Fruit fly (Drosophila melanogaster) whole organism, prepupa: Measurements from ENCODE around the gene corto.
A peak's percentile ranks its signal among the peaks of the same experiment; 100 is the strongest.

ENCODE experiments used
- Blimp-1 ChIP-seq: fragments of 200-800 bp; sonication (Bioruptor generic); optimal IDR thresholded peaks from 3 replicates; lab custom pipeline; 2017; ENCODE audit warnings: missing biosample characterization, missing genetic modification characterization, mild to moderate bottlenecking, moderate library complexity, missing genetic modification reagents
- CG10631 ChIP-seq: fragments of 200-800 bp; sonication (Bioruptor generic); optimal IDR thresholded peaks from 2 replicates; lab custom pipeline; 2016; ENCODE audit warnings: missing biosample characterization, missing genetic modification characterization
- CG10669 ChIP-seq: fragments of 200-800 bp; sonication (Bioruptor generic); optimal IDR thresholded peaks from 3 replicates; lab custom pipeline; 2018; ENCODE audit warnings: missing biosample characterization, mild to moderate bottlenecking, missing genetic modification characterization, moderate library complexity
- CG11294 ChIP-seq: fragments of 200-800 bp; sonication (Bioruptor generic); IDR thresholded peaks from 2 replicates; pipeline ENCODE4 v1.3.6; 2022; ENCODE audit warnings: missing biosample characterization, missing genetic modification characterization
- CG11762 ChIP-seq: fragments of 200-800 bp; sonication (Bioruptor generic); optimal IDR thresholded peaks from 3 replicates; lab custom pipeline; 2016; ENCODE audit warnings: missing biosample characterization, missing genetic modification characterization; ENCODE audit not compliant: insufficient read depth
- CG11902 ChIP-seq: fragments of 200-800 bp; sonication (Bioruptor generic); optimal IDR thresholded peaks from 3 replicates; lab custom pipeline; 2016; ENCODE audit warnings: missing biosample characterization, missing genetic modification characterization
- CG15336 ChIP-seq: fragments of 200-800 bp; sonication (Bioruptor generic); IDR thresholded peaks from 2 replicates; pipeline ENCODE4 v1.3.6; 2022; ENCODE audit warnings: missing biosample characterization, missing genetic modification characterization
- CG1621 ChIP-seq: fragments of 200-800 bp; sonication (Bioruptor generic); optimal IDR thresholded peaks from 3 replicates; lab custom pipeline; 2018; ENCODE audit warnings: missing biosample characterization, mild to moderate bottlenecking, missing genetic modification characterization
- CG3032 ChIP-seq: fragments of 200-800 bp; optimal IDR thresholded peaks from 2 replicates; lab custom pipeline; 2019; ENCODE audit warnings: missing biosample characterization, mild to moderate bottlenecking, missing genetic modification characterization, moderate library complexity
- CG31627 ChIP-seq: fragments of 200-800 bp; sonication (Bioruptor generic); optimal IDR thresholded peaks from 3 replicates; lab custom pipeline; 2016; ENCODE audit warnings: missing biosample characterization, missing genetic modification characterization
- CG32006 ChIP-seq: fragments of 200-800 bp; sonication (Bioruptor generic); optimal IDR thresholded peaks from 3 replicates; lab custom pipeline; 2017; ENCODE audit warnings: missing biosample characterization, mild to moderate bottlenecking, missing genetic modification characterization
- CG34406 ChIP-seq: fragments of 200-800 bp; sonication (Bioruptor generic); optimal IDR thresholded peaks from 3 replicates; lab custom pipeline; 2016; ENCODE audit warnings: missing biosample characterization, missing genetic modification characterization
- CG3919 ChIP-seq: fragments of 200-800 bp; sonication (Bioruptor generic); optimal IDR thresholded peaks from 3 replicates; lab custom pipeline; 2016; ENCODE audit warnings: missing biosample characterization, missing genetic modification characterization
- CG6163 ChIP-seq: fragments of 200-800 bp; sonication (Bioruptor generic); IDR thresholded peaks from 3 replicates; pipeline ENCODE4 v1.3.6; 2022; ENCODE audit warnings: missing biosample characterization, missing genetic modification characterization
- CG6792 ChIP-seq: fragments of 200-800 bp; sonication (Bioruptor generic); optimal IDR thresholded peaks from 3 replicates; lab custom pipeline; 2016; ENCODE audit warnings: missing biosample characterization, missing genetic modification characterization
- CG6808 ChIP-seq: fragments of 200-800 bp; sonication (Bioruptor generic); optimal IDR thresholded peaks from 3 replicates; lab custom pipeline; 2017; ENCODE audit warnings: missing biosample characterization, missing genetic modification characterization, mild to moderate bottlenecking, moderate library complexity, missing genetic modification reagents
- CG6854 ChIP-seq: fragments of 200-800 bp; sonication (Bioruptor generic); optimal IDR thresholded peaks from 2 replicates; lab custom pipeline; 2017; ENCODE audit warnings: missing biosample characterization, mild to moderate bottlenecking, missing genetic modification characterization
- CG7368 ChIP-seq: fragments of 200-800 bp; sonication (Bioruptor generic); optimal IDR thresholded peaks from 3 replicates; lab custom pipeline; 2016; ENCODE audit warnings: missing biosample characterization, missing genetic modification characterization
- CG8119 ChIP-seq: fragments of 200-800 bp; sonication (Bioruptor generic); IDR thresholded peaks from 3 replicates; pipeline ENCODE4 v1.3.6; 2022; ENCODE audit warnings: missing biosample characterization, missing genetic modification characterization
- CG8319 ChIP-seq: fragments of 200-800 bp; sonication (Bioruptor generic); optimal IDR thresholded peaks from 3 replicates; lab custom pipeline; 2016; ENCODE audit warnings: missing biosample characterization, missing genetic modification characterization
- CG8632 ChIP-seq: fragments of 200-800 bp; sonication (Bioruptor generic); optimal IDR thresholded peaks from 3 replicates; lab custom pipeline; 2016; ENCODE audit warnings: missing biosample characterization, missing genetic modification characterization
- CG9139 ChIP-seq: fragments of 200-800 bp; sonication (Bioruptor generic); optimal IDR thresholded peaks from 3 replicates; lab custom pipeline; 2017; ENCODE audit warnings: missing biosample characterization, mild to moderate bottlenecking, missing genetic modification characterization
- Eip75B ChIP-seq: fragments of 200-800 bp; sonication (Bioruptor generic); optimal IDR thresholded peaks from 3 replicates; lab custom pipeline; 2016; ENCODE audit warnings: missing biosample characterization, missing genetic modification characterization
- Eip78C ChIP-seq: fragments of 200-800 bp; sonication (Bioruptor generic); peaks from one replicate; lab custom pipeline; 2016; ENCODE audit warnings: missing biosample characterization, missing genetic modification characterization
- Eip93F ChIP-seq: fragments of 200-800 bp; sonication (Bioruptor generic); optimal IDR thresholded peaks from 2 replicates; lab custom pipeline; 2016; ENCODE audit warnings: missing biosample characterization, mild to moderate bottlenecking, missing genetic modification characterization
- Ets21C ChIP-seq: fragments of 200-800 bp; sonication (Bioruptor generic); optimal IDR thresholded peaks from 3 replicates; lab custom pipeline; 2016; ENCODE audit warnings: missing biosample characterization, missing genetic modification characterization
- Ets96B ChIP-seq: fragments of 200-800 bp; optimal IDR thresholded peaks from 2 replicates; lab custom pipeline; 2019; ENCODE audit warnings: missing biosample characterization, mild to moderate bottlenecking, missing genetic modification characterization, moderate library complexity
- Gug ChIP-seq: fragments of 200-800 bp; sonication (Bioruptor generic); IDR thresholded peaks from 2 replicates; pipeline ENCODE4 v1.3.6; 2022; ENCODE audit warnings: missing biosample characterization, missing genetic modification characterization
- Hr38 ChIP-seq: sonication (Bioruptor generic); optimal IDR thresholded peaks from 2 replicates; lab custom pipeline; 2016; ENCODE audit warnings: missing biosample characterization, missing genetic modification characterization
- Hr4 ChIP-seq: fragments of 200-800 bp; sonication (Bioruptor generic); optimal IDR thresholded peaks from 3 replicates; lab custom pipeline; 2016; ENCODE audit warnings: missing biosample characterization, missing genetic modification characterization
- Lpt ChIP-seq: fragments of 200-800 bp; sonication (Bioruptor generic); optimal IDR thresholded peaks from 3 replicates; lab custom pipeline; 2016; ENCODE audit warnings: missing biosample characterization, missing genetic modification characterization
- Met ChIP-seq: fragments of 200-800 bp; sonication (Bioruptor generic); optimal IDR thresholded peaks from 3 replicates; lab custom pipeline; 2016; ENCODE audit warnings: missing biosample characterization, missing genetic modification characterization
- OdsH ChIP-seq: fragments of 200-800 bp; sonication (Bioruptor generic); optimal IDR thresholded peaks from 3 replicates; lab custom pipeline; 2016; ENCODE audit warnings: missing biosample characterization, missing genetic modification characterization
- Smox ChIP-seq: fragments of 200-800 bp; sonication (Bioruptor generic); optimal IDR thresholded peaks from 3 replicates; lab custom pipeline; 2016; ENCODE audit warnings: missing biosample characterization, missing genetic modification characterization
- Sox14 ChIP-seq: fragments of 200-800 bp; sonication (Bioruptor generic); optimal IDR thresholded peaks from 3 replicates; lab custom pipeline; 2016; ENCODE audit warnings: missing biosample characterization, missing genetic modification characterization
- Sox15 ChIP-seq: fragments of 200-800 bp; sonication (Bioruptor generic); optimal IDR thresholded peaks from 3 replicates; lab custom pipeline; 2016; ENCODE audit warnings: missing biosample characterization, missing genetic modification characterization
- achi ChIP-seq: fragments of 200-800 bp; sonication (Bioruptor generic); optimal IDR thresholded peaks from 3 replicates; lab custom pipeline; 2016; ENCODE audit warnings: missing biosample characterization, missing genetic modification characterization
- acj6 ChIP-seq: fragments of 200-800 bp; sonication (Bioruptor generic); optimal IDR thresholded peaks from 3 replicates; lab custom pipeline; 2016; ENCODE audit warnings: missing biosample characterization, missing genetic modification characterization
- cyc ChIP-seq: fragments of 200-800 bp; sonication (Bioruptor generic); optimal IDR thresholded peaks from 3 replicates; lab custom pipeline; 2016; ENCODE audit warnings: missing biosample characterization, missing genetic modification characterization
- dsx ChIP-seq: fragments of 200-800 bp; optimal IDR thresholded peaks from 3 replicates; lab custom pipeline; 2019; ENCODE audit warnings: missing biosample characterization, mild to moderate bottlenecking, missing genetic modification characterization, moderate library complexity; ENCODE audit not compliant: poor library complexity, severe bottlenecking
- eg ChIP-seq: fragments of 200-800 bp; sonication (Bioruptor generic); IDR thresholded peaks from 3 replicates; pipeline ENCODE4 v1.3.6; 2022; ENCODE audit warnings: missing biosample characterization, missing genetic modification characterization
- esn ChIP-seq: fragments of 200-800 bp; sonication (Bioruptor generic); optimal IDR thresholded peaks from 2 replicates; lab custom pipeline; 2016; ENCODE audit warnings: missing biosample characterization, mild to moderate bottlenecking, missing genetic modification characterization, moderate library complexity
- fd59A ChIP-seq: fragments of 200-800 bp; sonication (Bioruptor generic); optimal IDR thresholded peaks from 2 replicates; lab custom pipeline; 2017; ENCODE audit warnings: missing biosample characterization, mild to moderate bottlenecking, missing genetic modification characterization, missing genetic modification reagents
- lz ChIP-seq: fragments of 200-800 bp; sonication (Bioruptor generic); optimal IDR thresholded peaks from 3 replicates; lab custom pipeline; 2016; ENCODE audit warnings: missing biosample characterization, missing genetic modification characterization
- net ChIP-seq: fragments of 200-800 bp; sonication (Bioruptor generic); optimal IDR thresholded peaks from 3 replicates; lab custom pipeline; 2016; ENCODE audit warnings: missing biosample characterization, missing genetic modification characterization
- pdm3 ChIP-seq: fragments of 200-800 bp; sonication (Bioruptor generic); optimal IDR thresholded peaks from 3 replicates; lab custom pipeline; 2016; ENCODE audit warnings: missing biosample characterization, missing genetic modification characterization
- salr ChIP-seq, 2 experiments: fragments of 200-800 bp; sonication (Bioruptor generic); optimal IDR thresholded peaks; 3 replicates each; lab custom pipeline; 2016 to 2018; ENCODE audit warnings: missing biosample characterization in 2 of 2, missing genetic modification characterization in 2 of 2, mild to moderate bottlenecking in 1 of 2
- ss ChIP-seq, 2 experiments: fragments of 200-800 bp; sonication (Bioruptor generic); optimal IDR thresholded peaks; 2 replicates in 1 of 2; 3 replicates in 1 of 2; lab custom pipeline; 2017 to 2018; ENCODE audit warnings: mild to moderate bottlenecking in 2 of 2, missing biosample characterization in 2 of 2, missing genetic modification characterization in 2 of 2, moderate library complexity in 1 of 2
- svp ChIP-seq: fragments of 200-800 bp; sonication (Bioruptor generic); peaks from one replicate; lab custom pipeline; 2016; ENCODE audit warnings: missing biosample characterization, missing genetic modification characterization
- topi ChIP-seq: fragments of 200-800 bp; sonication (Bioruptor generic); optimal IDR thresholded peaks from 3 replicates; lab custom pipeline; 2016; ENCODE audit warnings: missing biosample characterization, missing genetic modification characterization
- vri ChIP-seq: fragments of 200-800 bp; sonication (Bioruptor generic); optimal IDR thresholded peaks from 3 replicates; lab custom pipeline; 2016; ENCODE audit warnings: missing biosample characterization, mild to moderate bottlenecking, missing genetic modification characterization

Gene corto

dm6 chr3R:5095137-5095802 is 8.4 kb upstream of the corto start:
- TF ChIP-seq CG34406 (GFP tag; lab: Kevin White, UChicago) (peak; percentile 33), Ets96B (tag; lab: Kevin White, UChicago) (peak; percentile 30), dsx (GFP tag; lab: Kevin White, UChicago) (no peak), svp (GFP tag; lab: Kevin White, UChicago) (peak; percentile 81), CG6808 (GFP tag; lab: Kevin White, UChicago) (peak; percentile 48), CG7368 (GFP tag; lab: Kevin White, UChicago) (peak; percentile 10), CG6854 (GFP tag; lab: Kevin White, UChicago) (no peak), Gug (0 out of 2 replicates have a peak, but pooled peaks have one; percentile 20), Eip93F (GFP tag; lab: Kevin White, UChicago) (no peak), pdm3 (peak; percentile 34), CG10669 (GFP tag; lab: Kevin White, UChicago) (peak; percentile 39), CG8319 (GFP tag; lab: Kevin White, UChicago) (no peak), CG10631 (peak; percentile 54), CG8119 (GFP tag; lab: Robert Waterston, UW) (0 out of 3 replicates have a peak, but pooled peaks have one; percentile 39), CG6792 (peak; percentile 39), eg (GFP tag; lab: Robert Waterston, UW) (0 out of 3 replicates have a peak, but pooled peaks have one; percentile 31), lz (peak; percentile 42), Sox15 (GFP tag; lab: Kevin White, UChicago) (no peak), CG15336 (GFP tag; lab: Robert Waterston, UW) (0 out of 2 replicates have a peak, but pooled peaks have one; percentile 24), acj6 (GFP tag; lab: Kevin White, UChicago) (peak; percentile 21), CG3032 (peak; percentile 61), cyc (peak; percentile 40), Hr4 (peak; percentile 28), fd59A (peak; percentile 19), CG31627 (GFP tag; lab: Kevin White, UChicago) (peak; percentile 27), CG1621 (tag; lab: Kevin White, UChicago) (peak; percentile 2), CG3919 (GFP tag; lab: Kevin White, UChicago) (peak; percentile 48), CG11762 (GFP tag; lab: Kevin White, UChicago) (peak; percentile 29), Hr38 (no peak), CG8632 (GFP tag; lab: Kevin White, UChicago) (peak; percentile 23), CG11902 (GFP tag; lab: Kevin White, UChicago) (peak; percentile 5), CG32006 (peak; percentile 29), achi (peak; percentile 52), vri (peak; percentile 12), Smox (GFP tag; lab: Kevin White, UChicago) (peak; percentile 51), Blimp-1 (GFP tag; lab: Kevin White, UChicago) (no peak), OdsH (GFP tag; lab: Kevin White, UChicago) (peak; percentile 36), topi (peak; percentile 61), Eip75B (GFP tag; lab: Kevin White, UChicago) (peak; percentile 57), CG9139 (peak; percentile 9), net (peak; percentile 32), CG11294 (no peak), Lpt (GFP tag; lab: Kevin White, UChicago) (no peak), Met (GFP tag; lab: Kevin White, UChicago) (peak; percentile 55), esn (GFP tag; lab: Kevin White, UChicago) (peak; percentile 60), salr (GFP tag; optimal IDR thresholded peaks at IDR 0.05; lab: Kevin White, UChicago) (no peak), ss (GFP tag; optimal IDR thresholded peaks at IDR 0.05; lab: Kevin White, UChicago) (peak in 1 of 2 experiments; percentile 19), Ets21C (GFP tag; lab: Kevin White, UChicago) (peak; percentile 6), CG6163 (GFP tag; lab: Robert Waterston, UW) (peak; percentile 38; the same call in 2 of the 3 replicates), Sox14 (peak; percentile 42), Eip78C (GFP tag; lab: Kevin White, UChicago) (peak; percentile 84)
